Worm (Caenorhabditis elegans) whole organism, mixed stage, embryonic: ENCODE results near the gene metl-5.
A peak's percentile ranks its signal among the peaks of the same experiment; 100 is the strongest.

Experiments
- M03D4.4 ChIP-seq: sonication (generic microtip); optimal IDR thresholded peaks from 2 replicates; lab custom pipeline; 2017; ENCODE audit warnings: mild to moderate bottlenecking, missing genetic modification characterization, missing compliant biosample characterization
- bed-3 ChIP-seq: fragments of 200-800 bp; sonication (Bioruptor generic); optimal IDR thresholded peaks from 3 replicates; lab custom pipeline; 2018; ENCODE audit warnings: mild to moderate bottlenecking, missing genetic modification characterization, moderate library complexity, missing compliant biosample characterization
- blmp-1 ChIP-seq: fragments of 150-350 bp; optimal IDR thresholded peaks from 2 replicates; lab custom pipeline; 2014; ENCODE audit warnings: missing biosample characterization, missing genetic modification characterization
- ceh-39 ChIP-seq: fragments of 150-350 bp; optimal IDR thresholded peaks from 2 replicates; lab custom pipeline; 2014; ENCODE audit warnings: missing biosample characterization, missing genetic modification characterization
- ceh-43 ChIP-seq: fragments of 200-800 bp; sonication (Bioruptor generic); optimal IDR thresholded peaks from 2 replicates; lab custom pipeline; 2018; ENCODE audit warnings: mild to moderate bottlenecking, missing genetic modification characterization, moderate library complexity, missing compliant biosample characterization
- ceh-83 ChIP-seq: fragments of 200-800 bp; sonication (Bioruptor generic); optimal IDR thresholded peaks from 2 replicates; lab custom pipeline; 2018; ENCODE audit warnings: mild to moderate bottlenecking, missing genetic modification characterization, missing compliant biosample characterization
- ces-1 ChIP-seq: fragments of 150-350 bp; optimal IDR thresholded peaks from 2 replicates; lab custom pipeline; 2014; ENCODE audit warnings: missing biosample characterization, missing genetic modification reagents, missing genetic modification characterization
- drap-1 ChIP-seq: fragments of 200-800 bp; sonication (Bioruptor generic); optimal IDR thresholded peaks from 3 replicates; lab custom pipeline; 2018; ENCODE audit warnings: mild to moderate bottlenecking, missing genetic modification characterization, missing compliant biosample characterization
- elt-3 ChIP-seq: fragments of 150-350 bp; optimal IDR thresholded peaks from 2 replicates; lab custom pipeline; 2014; ENCODE audit warnings: missing biosample characterization, missing genetic modification characterization
- flh-1 ChIP-seq: fragments of 200-800 bp; sonication (Bioruptor generic); optimal IDR thresholded peaks from 2 replicates; lab custom pipeline; 2018; ENCODE audit warnings: mild to moderate bottlenecking, missing genetic modification characterization, moderate library complexity, missing compliant biosample characterization
- ham-2 ChIP-seq: fragments of 200-800 bp; sonication (Bioruptor generic); optimal IDR thresholded peaks from 2 replicates; lab custom pipeline; 2018; ENCODE audit warnings: mild to moderate bottlenecking, missing genetic modification characterization, missing compliant biosample characterization
- hlh-1 ChIP-seq: fragments of 150-350 bp; optimal IDR thresholded peaks from 2 replicates; lab custom pipeline; 2014; ENCODE audit warnings: missing biosample characterization, missing genetic modification reagents, missing genetic modification characterization
- lin-13 ChIP-seq: fragments of 150-350 bp; optimal IDR thresholded peaks from 2 replicates; lab custom pipeline; 2014; ENCODE audit warnings: missing biosample characterization, missing genetic modification characterization
- lin-32 ChIP-seq: fragments of 200-800 bp; sonication (Bioruptor generic); optimal IDR thresholded peaks from 2 replicates; lab custom pipeline; 2018; ENCODE audit warnings: mild to moderate bottlenecking, missing genetic modification characterization, missing compliant biosample characterization
- mab-5 ChIP-seq: fragments of 150-350 bp; optimal IDR thresholded peaks from 2 replicates; lab custom pipeline; 2014; ENCODE audit warnings: missing biosample characterization, missing genetic modification characterization
- mep-1 ChIP-seq: fragments of 150-350 bp; optimal IDR thresholded peaks from 2 replicates; lab custom pipeline; 2017; ENCODE audit warnings: missing biosample characterization, missing genetic modification reagents, missing genetic modification characterization, inconsistent platforms
- mls-2 ChIP-seq: sonication (generic microtip); optimal IDR thresholded peaks from 2 replicates; lab custom pipeline; 2016; ENCODE audit warnings: mild to moderate bottlenecking, missing genetic modification characterization, moderate library complexity, missing compliant biosample characterization
- nhr-2 ChIP-seq: fragments of 150-350 bp; optimal IDR thresholded peaks from 2 replicates; lab custom pipeline; 2014; ENCODE audit warnings: missing biosample characterization, missing genetic modification characterization
- nhr-237 ChIP-seq: fragments of 150-350 bp; optimal IDR thresholded peaks from 2 replicates; lab custom pipeline; 2014; ENCODE audit warnings: missing biosample characterization, missing genetic modification characterization
- nhr-28 ChIP-seq: fragments of 150-350 bp; optimal IDR thresholded peaks from 2 replicates; lab custom pipeline; 2014; ENCODE audit warnings: missing biosample characterization, missing genetic modification characterization
- sem-2 ChIP-seq: fragments of 200-800 bp; sonication (Bioruptor generic); optimal IDR thresholded peaks from 2 replicates; lab custom pipeline; 2018; ENCODE audit warnings: mild to moderate bottlenecking, missing genetic modification characterization, missing compliant biosample characterization
- snpc-4 ChIP-seq: fragments of 150-350 bp; optimal IDR thresholded peaks from 2 replicates; lab custom pipeline; 2014; ENCODE audit warnings: missing biosample characterization, missing genetic modification characterization
- sptf-1 ChIP-seq: sonication (generic microtip); optimal IDR thresholded peaks from 2 replicates; lab custom pipeline; 2017; ENCODE audit warnings: mild to moderate bottlenecking, missing genetic modification characterization, moderate library complexity, missing compliant biosample characterization
- tbx-8 ChIP-seq: fragments of 200-800 bp; sonication (Bioruptor generic); optimal IDR thresholded peaks from 2 replicates; lab custom pipeline; 2018; ENCODE audit warnings: mild to moderate bottlenecking, missing genetic modification characterization, moderate library complexity, missing compliant biosample characterization
- unc-120 ChIP-seq: sonication (generic microtip); optimal IDR thresholded peaks from 2 replicates; lab custom pipeline; 2017; ENCODE audit warnings: missing genetic modification characterization, missing compliant biosample characterization; ENCODE audit not compliant: poor library complexity, severe bottlenecking
- unc-39 ChIP-seq: fragments of 150-350 bp; optimal IDR thresholded peaks from 2 replicates; lab custom pipeline; 2014; ENCODE audit warnings: missing biosample characterization, missing genetic modification characterization
- unc-62 ChIP-seq: fragments of 150-350 bp; optimal IDR thresholded peaks from 2 replicates; lab custom pipeline; 2014; ENCODE audit warnings: missing biosample characterization, missing genetic modification reagents, missing genetic modification characterization
- zip-8 ChIP-seq: fragments of 150-350 bp; optimal IDR thresholded peaks from 2 replicates; lab custom pipeline; 2014; ENCODE audit warnings: missing biosample characterization, missing genetic modification characterization
- ztf-11 ChIP-seq: fragments of 150-350 bp; optimal IDR thresholded peaks from 2 replicates; lab custom pipeline; 2014; ENCODE audit warnings: missing biosample characterization, missing genetic modification characterization

metl-5 gene

DNA sequence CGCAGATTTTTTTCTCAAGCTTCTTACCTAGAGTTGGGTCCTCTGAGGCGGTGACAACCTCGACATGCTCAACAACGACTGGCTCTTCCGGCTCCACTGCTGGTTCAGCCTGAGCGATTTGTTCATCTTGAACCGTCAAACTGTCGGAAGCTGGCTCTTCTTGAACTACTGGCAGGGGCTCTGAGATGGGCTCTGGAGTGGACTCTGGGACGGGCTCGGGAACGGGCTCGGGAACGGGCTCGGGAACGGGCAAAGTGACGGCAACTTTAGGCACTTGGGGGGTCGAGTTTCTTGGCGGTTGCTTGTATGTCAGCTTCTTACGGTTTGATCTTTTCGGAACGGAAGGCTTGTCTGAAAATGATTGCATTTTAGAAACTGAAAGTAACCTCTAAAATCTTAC is 40.0 kb upstream of the metl-5 start:
- TF ChIP-seq mls-2 (tag; lab: Kevin White, UChicago): no peak
- TF ChIP-seq ztf-11 (tag; lab: Kevin White, UChicago): no peak
- no peak for TF ChIP-seq elt-3
- TF ChIP-seq lin-32: no peak
- TF ChIP-seq mep-1 (tag; lab: Kevin White, UChicago): no peak
- no peak for TF ChIP-seq sptf-1 (tag; lab: Kevin White, UChicago)

DNA sequence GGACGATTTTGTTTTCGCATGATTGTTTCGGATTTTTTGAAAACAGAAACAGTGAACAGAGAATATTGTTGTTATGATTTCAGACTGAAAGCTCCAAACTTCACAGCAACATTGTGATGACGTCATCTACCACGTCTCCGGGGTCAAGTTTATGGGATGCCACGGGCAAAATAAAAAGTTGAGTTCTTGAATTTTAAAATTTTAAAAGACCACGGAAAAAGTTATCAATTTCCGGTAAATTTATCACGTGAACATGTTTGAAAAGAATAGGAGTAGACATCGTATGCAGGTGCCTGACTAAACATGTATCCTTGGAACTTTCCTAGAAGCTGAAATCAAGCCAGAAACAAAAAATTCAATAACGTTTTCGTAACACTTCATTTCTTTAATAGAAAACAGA is 39.3 kb upstream of the metl-5 start, which contains the start of gene B0393.4:
B0393.4 (minus strand) TSS at position 101 of the 400 bp plus-strand sequence.
- TF ChIP-seq lin-13 (tag; lab: Kevin White, UChicago) (no peak), zip-8 (peak; percentile 11), unc-120 (tag; lab: Kevin White, UChicago) (no peak), flh-1 (no peak), ceh-43 (GFP tag; lab: Kevin White, UChicago) (no peak), tbx-8 (GFP tag; lab: Kevin White, UChicago) (no peak)

- TF ChIP-seq nhr-237 (tag; lab: Kevin White, UChicago) (no peak), sem-2 (GFP tag; lab: Kevin White, UChicago) (no peak), ham-2 (GFP tag; lab: Kevin White, UChicago) (peak; percentile 4), nhr-2 (tag; lab: Kevin White, UChicago) (no peak), ceh-83 (GFP tag; lab: Kevin White, UChicago) (no peak), sptf-1 (tag; lab: Kevin White, UChicago) (no peak)
Measured at ce11 chrIII:4765474-4765873, 37.3 kb upstream of the metl-5 start, which contains the start of gene B0393.5. Gene B0393.5, plus strand, starts transcription at chrIII:4765774.

DNA sequence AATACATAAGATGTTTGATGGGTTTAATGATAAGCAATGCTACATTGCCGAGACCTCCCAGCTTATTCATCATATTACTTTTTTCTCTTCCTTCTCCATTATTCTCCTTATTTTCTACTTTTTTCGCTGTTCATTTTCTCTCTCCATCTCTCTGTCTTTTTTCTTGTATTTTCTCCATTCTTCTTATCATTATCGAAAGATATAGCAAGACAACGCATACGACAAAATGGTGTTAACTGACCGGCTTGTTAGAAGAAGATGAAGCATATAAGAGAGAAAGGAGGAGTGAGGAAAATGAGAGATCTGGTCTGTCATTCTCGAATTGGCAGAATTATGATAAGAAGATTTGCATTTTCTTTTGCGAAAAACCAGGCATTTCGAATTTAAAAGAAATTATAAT is 36.0 kb upstream of the metl-5 start:
- TF ChIP-seq snpc-4 (tag; lab: Kevin White, UChicago): no peak
- no peak for TF ChIP-seq bed-3 (GFP tag; lab: Kevin White, UChicago)
- TF ChIP-seq unc-39: no peak
- no peak for TF ChIP-seq blmp-1 (tag; lab: Kevin White, UChicago)
- TF ChIP-seq ceh-43 (GFP tag; lab: Kevin White, UChicago): no peak
- no peak for TF ChIP-seq mab-5 (tag; lab: Kevin White, UChicago)
- no peak for TF ChIP-seq lin-13 (tag; lab: Kevin White, UChicago)
- no peak for TF ChIP-seq nhr-2 (tag; lab: Kevin White, UChicago)
- TF ChIP-seq M03D4.4 (tag; lab: Kevin White, UChicago): no peak
- TF ChIP-seq elt-3: no peak
- no peak for TF ChIP-seq drap-1
- TF ChIP-seq ztf-11 (tag; lab: Kevin White, UChicago): no peak
- no peak for TF ChIP-seq hlh-1 (tag; lab: Kevin White, UChicago)
- TF ChIP-seq ceh-83 (GFP tag; lab: Kevin White, UChicago): no peak
- no peak for TF ChIP-seq mls-2 (tag; lab: Kevin White, UChicago)
- TF ChIP-seq sptf-1 (tag; lab: Kevin White, UChicago): no peak
- TF ChIP-seq mep-1 (tag; lab: Kevin White, UChicago): no peak
- TF ChIP-seq ces-1: no peak
- TF ChIP-seq unc-62 (GFP tag; lab: Kevin White, UChicago): no peak

DNA sequence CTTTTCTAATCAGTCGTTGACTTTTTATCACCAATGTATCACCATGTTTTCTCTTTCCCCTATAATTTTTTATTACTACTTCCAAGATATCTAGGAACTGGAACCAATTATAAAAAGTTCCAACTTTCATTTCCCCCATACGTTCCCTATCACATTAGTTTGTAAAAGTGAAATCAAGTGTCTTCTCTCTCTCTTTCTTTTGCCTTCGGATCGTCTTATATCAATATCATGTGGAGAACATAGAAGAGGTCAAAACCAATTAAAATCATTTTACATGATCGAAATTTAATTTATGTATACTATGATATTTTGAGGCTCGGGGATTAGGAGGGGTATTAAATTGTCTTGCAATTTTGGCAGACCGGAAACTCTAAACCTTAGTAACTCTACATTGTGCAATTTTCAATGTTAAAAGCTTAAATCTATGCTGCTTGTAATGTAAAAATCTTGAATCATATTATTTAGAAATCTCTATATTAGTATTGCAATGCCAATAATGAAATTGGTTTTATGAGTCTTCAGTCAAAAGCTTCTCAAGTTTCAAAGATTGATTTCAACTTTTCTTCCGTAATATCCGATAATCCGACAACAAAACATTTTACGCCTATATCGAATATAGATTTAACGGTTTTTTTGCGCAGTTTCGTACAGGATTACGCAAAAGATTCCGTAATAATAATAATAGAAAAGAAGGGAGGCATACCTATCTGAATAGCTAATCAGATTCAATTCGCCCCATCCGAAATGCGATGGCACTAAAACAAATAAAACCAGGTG is 34.8 kb upstream of the metl-5 start:
- TF ChIP-seq blmp-1 (tag; lab: Kevin White, UChicago) (peak; percentile 69), ceh-39 (tag; lab: Kevin White, UChicago) (no peak), unc-62 (GFP tag; lab: Kevin White, UChicago) (no peak)
- TF ChIP-seq, all 35 proteins: peak for 1

DNA sequence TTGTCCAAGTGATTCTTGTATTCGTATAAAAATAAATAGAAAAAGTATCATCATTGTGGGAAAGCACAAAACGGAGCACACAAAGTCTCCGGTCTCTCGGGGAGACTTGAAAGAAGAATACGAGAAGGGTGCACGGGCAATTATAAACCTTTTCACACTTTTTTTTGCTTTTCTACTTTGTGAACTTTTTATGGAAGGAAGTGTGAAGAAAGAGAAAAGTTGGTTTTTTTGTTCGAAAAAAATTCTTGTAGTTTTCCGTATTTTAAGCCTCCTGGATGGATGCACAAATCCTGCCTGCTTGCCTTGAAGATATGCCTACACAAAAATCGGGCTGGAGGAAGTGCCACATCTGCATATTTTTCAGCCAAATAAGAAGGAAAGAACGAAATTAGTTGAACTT is 24.8 kb upstream of the metl-5 start, which contains the start of gene B0393.7:
B0393.7 (minus strand) TSS at position 101 of the 400 bp plus-strand sequence.
- TF ChIP-seq mab-5 (tag; lab: Kevin White, UChicago): no peak
- TF ChIP-seq sem-2 (GFP tag; lab: Kevin White, UChicago): no peak
- TF ChIP-seq nhr-28 (tag; lab: Kevin White, UChicago): no peak
- no peak for TF ChIP-seq lin-32
- TF ChIP-seq ces-1: no peak
- TF ChIP-seq bed-3 (GFP tag; lab: Kevin White, UChicago): no peak
